Worm (Caenorhabditis elegans): Measurements from ENCODE around the gene Y43E12A.3.

Y43E12A.3 gene

ce11 chrIV:11006868-11007267, 19.2 kb downstream of the Y43E12A.3 start:
- TF ChIP-seq nhr-28 (tag; optimal IDR thresholded peaks at IDR 0.05): peak; percentile 18
- TF ChIP-seq F26F4.8 (GFP tag; conservative IDR thresholded peaks at IDR 0.05): no peak
- TF ChIP-seq hlh-30 (tag; optimal IDR thresholded peaks at IDR 0.05; ENCODE audit: insufficient read depth): no peak
- TF ChIP-seq dve-1 (tag; optimal IDR thresholded peaks at IDR 0.05; ENCODE audit: insufficient read depth): peak; percentile 48
- no peak for TF ChIP-seq aha-1 (tag)
- no peak for TF ChIP-seq zip-11 (GFP tag; IDR thresholded peaks at IDR 0.05)
- TF ChIP-seq cey-2 (tag; optimal IDR thresholded peaks at IDR 0.05; ENCODE audit: borderline replicate concordance, insufficient read depth): no peak
- no peak for TF ChIP-seq D1046.2 (GFP tag; IDR thresholded peaks at IDR 0.05)
- peak in 1 of 2 experiments; percentile 66 for TF ChIP-seq unc-62 (GFP tag; optimal IDR thresholded peaks at IDR 0.05 in 1 of 2)
- TF ChIP-seq unc-62 (tag; optimal IDR thresholded peaks at IDR 0.05): no peak

ce11 chrIV:11008255-11008654, 20.6 kb downstream of the Y43E12A.3 start:
- TF ChIP-seq R02D3.7 (tag; optimal IDR thresholded peaks at IDR 0.05) (no peak), hmg-1.1 (GFP tag; IDR thresholded peaks at IDR 0.05) (0 out of 2 replicates have a peak, but pooled peaks have one; percentile 38), duxl-1 (tag; optimal IDR thresholded peaks at IDR 0.05; ENCODE audit: poor library complexity) (no peak), Y105C5A.15 (GFP tag; IDR thresholded peaks at IDR 0.05) (no peak), ceh-44 (GFP tag; IDR thresholded peaks at IDR 0.05) (no peak), F44E2.7 (GFP tag; IDR thresholded peaks at IDR 0.05) (no peak), mxl-3 (GFP tag; optimal IDR thresholded peaks at IDR 0.05) (no peak), saeg-2 (GFP tag; IDR thresholded peaks at IDR 0.05) (no peak), unc-62 (GFP tag; optimal IDR thresholded peaks at IDR 0.05 in 1 of 2) (no peak), unc-62 (tag; optimal IDR thresholded peaks at IDR 0.05) (no peak), F26F4.8 (GFP tag; conservative IDR thresholded peaks at IDR 0.05) (no peak), sdz-12 (GFP tag; optimal IDR thresholded peaks at IDR 0.05) (no peak), spr-3 (GFP tag; optimal IDR thresholded peaks at IDR 0.05) (no peak), php-3 (GFP tag; IDR thresholded peaks at IDR 0.05) (no peak), fkh-10 (GFP tag; optimal IDR thresholded peaks at IDR 0.05) (no peak), nhr-102 (tag; optimal IDR thresholded peaks at IDR 0.05) (no peak), nhr-111 (GFP tag; optimal IDR thresholded peaks at IDR 0.05) (no peak), madf-5 (GFP tag; IDR thresholded peaks at IDR 0.05) (no peak), lsy-2 (tag; optimal IDR thresholded peaks at IDR 0.05) (no peak), daf-16 (GFP tag; optimal IDR thresholded peaks at IDR 0.05) (no peak), daf-16 (tag; optimal IDR thresholded peaks at IDR 0.05) (no peak), dmd-9 (GFP tag; IDR thresholded peaks at IDR 0.05) (no peak), unc-130 (GFP tag; optimal IDR thresholded peaks at IDR 0.05) (no peak), dmd-8 (GFP tag; IDR thresholded peaks at IDR 0.05) (no peak), ZK546.5 (tag; optimal IDR thresholded peaks at IDR 0.05) (no peak), ceh-62 (tag; optimal IDR thresholded peaks at IDR 0.05) (no peak), lin-1 (GFP tag; IDR thresholded peaks at IDR 0.05) (no peak), ctbp-1 (GFP tag; IDR thresholded peaks at IDR 0.05) (no peak), hlh-30 (tag; optimal IDR thresholded peaks at IDR 0.05; ENCODE audit: insufficient read depth) (peak; percentile 70), Y5F2A.4 (GFP tag; optimal IDR thresholded peaks at IDR 0.05) (no peak), nhr-76 (tag; optimal IDR thresholded peaks at IDR 0.05) (no peak), dmd-6 (GFP tag; IDR thresholded peaks at IDR 0.05) (peak; percentile 18; the same call in 1 of the 2 replicates), ama-1 (optimal IDR thresholded peaks at IDR 0.05) (no peak), snpc-4 (tag; optimal IDR thresholded peaks at IDR 0.05) (no peak), ceh-20 (GFP tag; IDR thresholded peaks at IDR 0.05) (no peak), nhr-28 (tag; optimal IDR thresholded peaks at IDR 0.05) (peak; percentile 29), ZK337.2 (GFP tag; IDR thresholded peaks at IDR 0.05) (no peak), tag-97 (GFP tag; IDR thresholded peaks at IDR 0.05) (no peak), mep-1 (tag; optimal IDR thresholded peaks at IDR 0.05) (peak; percentile 14), tra-1 (GFP tag; IDR thresholded peaks at IDR 0.05) (no peak), Y48G9A.11 (GFP tag; IDR thresholded peaks at IDR 0.05) (no peak), zfp-3 (GFP tag; conservative IDR thresholded peaks at IDR 0.05) (no peak), Y75B8A.6 (GFP tag; IDR thresholded peaks at IDR 0.05) (no peak), zip-2 (tag; optimal IDR thresholded peaks at IDR 0.05) (no peak), lin-39 (tag; optimal IDR thresholded peaks at IDR 0.05) (no peak)
